Worm (Caenorhabditis elegans) whole organism, L4 larva: Measurements from ENCODE around the gene mps-1.

Experiments
- D1046.2 ChIP-seq: fragments of 200-800 bp; sonication (Bioruptor generic); IDR thresholded peaks from 2 replicates; pipeline ENCODE4 v1.3.6; 2022; ENCODE audit warnings: missing genetic modification characterization, missing compliant biosample characterization
- R02D3.7 ChIP-seq: fragments of 150-350 bp; sonication (generic microtip); optimal IDR thresholded peaks from 3 replicates; lab custom pipeline; 2014; ENCODE audit warnings: missing biosample characterization, missing genetic modification characterization
- T26A8.4 ChIP-seq: fragments of 200-800 bp; sonication (Bioruptor generic); IDR thresholded peaks from 2 replicates; pipeline ENCODE4 v1.3.6; 2022; ENCODE audit warnings: missing genetic modification characterization, missing compliant biosample characterization
- Y105C5A.15 ChIP-seq: fragments of 200-800 bp; sonication (Bioruptor generic); IDR thresholded peaks from 2 replicates; pipeline ENCODE4 v1.3.6; 2022; ENCODE audit warnings: missing genetic modification characterization, missing compliant biosample characterization
- aha-1 ChIP-seq: fragments of 150-350 bp; peaks from one replicate; lab custom pipeline; 2014; ENCODE audit warnings: missing biosample characterization, missing genetic modification characterization
- ceh-44 ChIP-seq: fragments of 200-800 bp; sonication (Bioruptor generic); IDR thresholded peaks from 2 replicates; pipeline ENCODE4 v1.3.6; 2022; ENCODE audit warnings: missing genetic modification reagents, missing genetic modification characterization, missing compliant biosample characterization
- ceh-62 ChIP-seq: sonication (generic microtip); optimal IDR thresholded peaks from 2 replicates; lab custom pipeline; 2017; ENCODE audit warnings: missing biosample characterization, missing genetic modification characterization
- ceh-82 ChIP-seq: sonication (generic microtip); optimal IDR thresholded peaks from 2 replicates; lab custom pipeline; 2017; ENCODE audit warnings: missing biosample characterization, missing genetic modification characterization
- cey-2 ChIP-seq: sonication (generic microtip); optimal IDR thresholded peaks from 3 replicates; lab custom pipeline; 2017; ENCODE audit warnings: missing genetic modification characterization, mild to moderate bottlenecking, missing compliant biosample characterization, antibody characterized with exemption, borderline replicate concordance; ENCODE audit not compliant: insufficient read depth
- daf-16 ChIP-seq, 3 experiments: sonication (generic microtip); optimal IDR thresholded peaks; 2 replicates each; lab custom pipeline; 2016 to 2017; ENCODE audit warnings: missing genetic modification characterization in 3 of 3, missing genetic modification reagents in 3 of 3, mild to moderate bottlenecking in 2 of 3, missing compliant biosample characterization in 2 of 3, missing biosample characterization in 1 of 3, moderate library complexity in 1 of 3
- dmd-9 ChIP-seq: fragments of 200-800 bp; sonication (Bioruptor generic); IDR thresholded peaks from 2 replicates; pipeline ENCODE4 v1.3.6; 2022; ENCODE audit warnings: missing genetic modification reagents, missing genetic modification characterization, missing compliant biosample characterization
- egl-43 ChIP-seq: fragments of 200-800 bp; sonication (Bioruptor generic); IDR thresholded peaks from 2 replicates; pipeline ENCODE4 v1.3.6; 2022; ENCODE audit warnings: missing genetic modification reagents, missing genetic modification characterization, missing compliant biosample characterization
- fkh-10 ChIP-seq: fragments of 150-350 bp; optimal IDR thresholded peaks from 2 replicates; lab custom pipeline; 2014; ENCODE audit warnings: missing biosample characterization, missing genetic modification reagents, missing genetic modification characterization
- gei-8 ChIP-seq: fragments of 200-800 bp; sonication (Bioruptor generic); optimal IDR thresholded peaks from 2 replicates; lab custom pipeline; 2018; ENCODE audit warnings: mild to moderate bottlenecking, missing genetic modification characterization, missing compliant biosample characterization
- hif-1 ChIP-seq, 2 experiments: sonication (generic microtip); optimal IDR thresholded peaks; 2 replicates each; lab custom pipeline; 2016 to 2017; ENCODE audit warnings: missing compliant biosample characterization in 2 of 2, missing genetic modification characterization in 2 of 2, missing genetic modification reagents in 2 of 2, missing genotype in 2 of 2, mild to moderate bottlenecking in 1 of 2
- hlh-30 ChIP-seq: sonication (generic microtip); optimal IDR thresholded peaks from 2 replicates; lab custom pipeline; 2017; ENCODE audit warnings: antibody characterized with exemption, mild to moderate bottlenecking, missing genetic modification characterization, missing compliant biosample characterization; ENCODE audit not compliant: insufficient read depth
- hmg-1.1 ChIP-seq: fragments of 200-800 bp; sonication (Bioruptor generic); IDR thresholded peaks from 2 replicates; pipeline ENCODE4 v1.3.6; 2022; ENCODE audit warnings: missing genetic modification reagents, missing genetic modification characterization, missing compliant biosample characterization
- lim-7 ChIP-seq: fragments of 200-800 bp; sonication (Bioruptor generic); IDR thresholded peaks from 2 replicates; pipeline ENCODE4 v1.3.6; 2022; ENCODE audit warnings: missing genetic modification characterization, missing compliant biosample characterization
- lin-1 ChIP-seq: fragments of 200-800 bp; sonication (Bioruptor generic); IDR thresholded peaks from 2 replicates; pipeline ENCODE4 v1.3.6; 2022; ENCODE audit warnings: missing genetic modification reagents, missing genetic modification characterization, missing compliant biosample characterization
- lin-38 ChIP-seq: fragments of 200-800 bp; sonication (Bioruptor generic); IDR thresholded peaks from 2 replicates; pipeline ENCODE4 v1.3.6; 2022; ENCODE audit warnings: missing genetic modification reagents, missing genetic modification characterization, missing compliant biosample characterization
- mdl-1 ChIP-seq, 2 experiments: fragments of 150-350 bp in 1 of 2; sonication (generic microtip) in 1 of 2; optimal IDR thresholded peaks; 2 replicates each; lab custom pipeline; 2014 to 2017; ENCODE audit warnings: missing biosample characterization in 2 of 2, missing genetic modification characterization in 2 of 2
- mes-2 ChIP-seq: sonication (generic microtip); optimal IDR thresholded peaks from 2 replicates; lab custom pipeline; 2016; ENCODE audit warnings: missing genotype, mild to moderate bottlenecking, missing genetic modification characterization, missing compliant biosample characterization; ENCODE audit not compliant: poor library complexity, severe bottlenecking
- mxl-2 ChIP-seq: fragments of 200-800 bp; sonication (Bioruptor generic); conservative IDR thresholded peaks from 2 replicates; pipeline ENCODE4 v1.3.6; 2022; ENCODE audit warnings: missing genetic modification reagents, missing genetic modification characterization, missing compliant biosample characterization
- nhr-10 ChIP-seq: fragments of 150-350 bp; optimal IDR thresholded peaks from 2 replicates; lab custom pipeline; 2014; ENCODE audit warnings: missing biosample characterization, missing genetic modification characterization
- nhr-11 ChIP-seq: fragments of 150-350 bp; optimal IDR thresholded peaks from 2 replicates; lab custom pipeline; 2014; ENCODE audit warnings: missing biosample characterization, missing genetic modification characterization
- nhr-237 ChIP-seq: sonication (generic microtip); optimal IDR thresholded peaks from 2 replicates; lab custom pipeline; 2017; ENCODE audit warnings: missing biosample characterization, missing genetic modification characterization
- nhr-28 ChIP-seq: fragments of 150-350 bp; optimal IDR thresholded peaks from 2 replicates; lab custom pipeline; 2014; ENCODE audit warnings: missing biosample characterization, missing genetic modification characterization
- nhr-41 ChIP-seq: fragments of 200-800 bp; sonication (Bioruptor generic); IDR thresholded peaks from 2 replicates; pipeline ENCODE4 v1.3.6; 2022; ENCODE audit warnings: missing genetic modification reagents, missing genetic modification characterization, missing compliant biosample characterization
- nhr-6 ChIP-seq: fragments of 150-350 bp; optimal IDR thresholded peaks from 2 replicates; lab custom pipeline; 2014; ENCODE audit warnings: missing biosample characterization, missing genetic modification characterization
- snpc-4 ChIP-seq: fragments of 150-350 bp; optimal IDR thresholded peaks from 2 replicates; lab custom pipeline; 2014; ENCODE audit warnings: missing biosample characterization, missing genetic modification characterization
- spr-3 ChIP-seq: fragments of 200-800 bp; sonication (Bioruptor generic); optimal IDR thresholded peaks from 2 replicates; lab custom pipeline; 2018; ENCODE audit warnings: mild to moderate bottlenecking, missing genetic modification characterization, missing compliant biosample characterization
- unc-130 ChIP-seq: sonication (generic microtip); optimal IDR thresholded peaks from 2 replicates; lab custom pipeline; 2016; ENCODE audit warnings: missing genetic modification reagents, missing genetic modification characterization, missing compliant biosample characterization
- unc-39 ChIP-seq: sonication (generic microtip); optimal IDR thresholded peaks from 2 replicates; lab custom pipeline; 2017; ENCODE audit warnings: missing biosample characterization, missing genetic modification characterization
- unc-62 ChIP-seq, 3 experiments: fragments of 150-350 bp in 1 of 3; sonication (generic microtip); optimal IDR thresholded peaks in 2 of 3; peaks in 1 of 3; 1 replicate in 1 of 3; 2 replicates in 2 of 3; lab custom pipeline; 2014 to 2017; ENCODE audit warnings: missing biosample characterization in 3 of 3, missing genetic modification characterization in 3 of 3, missing genetic modification reagents in 3 of 3, missing genotype in 1 of 3
- vab-7 ChIP-seq: fragments of 200-800 bp; sonication (Bioruptor generic); IDR thresholded peaks from 2 replicates; pipeline ENCODE4 v1.3.6; 2022; ENCODE audit warnings: missing genetic modification reagents, missing genetic modification characterization, missing compliant biosample characterization
- ztf-7 ChIP-seq: fragments of 150-350 bp; optimal IDR thresholded peaks from 2 replicates; lab custom pipeline; 2014; ENCODE audit warnings: missing biosample characterization, missing genetic modification characterization

mps-1 gene

DNA sequence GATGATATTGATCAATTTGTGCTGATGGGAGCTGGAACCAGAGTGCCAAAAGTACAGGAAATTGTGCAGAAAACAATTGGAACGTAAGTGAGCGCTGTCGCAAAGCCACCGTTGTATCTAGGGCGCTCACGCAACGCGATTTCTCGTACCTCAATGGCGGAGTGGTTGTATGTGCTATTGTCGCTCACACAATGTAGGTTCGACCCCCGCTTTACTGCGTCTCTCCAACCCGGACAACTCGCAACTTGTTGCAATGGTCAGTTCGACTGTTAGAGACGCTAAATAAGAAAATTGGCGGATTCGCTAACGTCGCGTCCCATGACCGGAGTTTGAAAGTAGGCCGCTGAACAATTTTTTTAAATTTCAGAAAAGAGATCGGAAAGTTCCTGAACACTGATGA lies 45.7 kb downstream of the mps-1 start (continued):
- TF ChIP-seq mes-2, result peak; percentile 73
- TF ChIP-seq spr-3 (GFP tag; lab: Kevin White, UChicago), result peak; percentile 9
- no peak for TF ChIP-seq fkh-10 (GFP tag; lab: Kevin White, UChicago)
- peak; percentile 48 for TF ChIP-seq hlh-30 (tag; lab: Kevin White, UChicago)
- TF ChIP-seq nhr-10 (tag; lab: Kevin White, UChicago), result no peak
- peak; percentile 70 for TF ChIP-seq lim-7
- TF ChIP-seq aha-1 (tag; lab: Kevin White, UChicago), result peak; percentile 59
- TF ChIP-seq ztf-7 (tag; lab: Kevin White, UChicago), result no peak
- no peak for TF ChIP-seq cey-2 (tag; lab: Kevin White, UChicago)
- TF ChIP-seq ceh-82 (tag; lab: Kevin White, UChicago), result no peak
- TF ChIP-seq D1046.2 (GFP tag; lab: Robert Waterston, UW), result peak; percentile 77; the same call in 1 of the 2 replicates
- TF ChIP-seq ceh-44, result no peak
- no peak for TF ChIP-seq mdl-1 (tag; optimal IDR thresholded peaks at IDR 0.05; lab: Kevin White, UChicago)
- peak; percentile 70 for TF ChIP-seq lin-38 (GFP tag; lab: Robert Waterston, UW)
- TF ChIP-seq hif-1 (tag; optimal IDR thresholded peaks at IDR 0.05; lab: Kevin White, UChicago), result no peak
- peak; percentile 58 for TF ChIP-seq hmg-1.1 (GFP tag; lab: Robert Waterston, UW)
- TF ChIP-seq daf-16 (GFP tag; optimal IDR thresholded peaks at IDR 0.05; lab: Kevin White, UChicago), result peak in 1 of 2 experiments; percentile 54
- TF ChIP-seq daf-16 (tag; optimal IDR thresholded peaks at IDR 0.05; lab: Kevin White, UChicago), result peak; percentile 39
- no peak for TF ChIP-seq R02D3.7
- no peak; the same call in 1 of the 2 replicates for TF ChIP-seq vab-7
- TF ChIP-seq nhr-11 (tag; lab: Kevin White, UChicago), result no peak
- peak; percentile 21; the same call in 1 of the 2 replicates for TF ChIP-seq Y105C5A.15 (GFP tag; lab: Robert Waterston, UW)
- TF ChIP-seq nhr-28 (tag; lab: Kevin White, UChicago), result peak; percentile 3
- TF ChIP-seq mxl-2 (GFP tag; lab: Robert Waterston, UW), result 0 out of 2 replicates have a peak, but pooled peaks have one; percentile 13

DNA sequence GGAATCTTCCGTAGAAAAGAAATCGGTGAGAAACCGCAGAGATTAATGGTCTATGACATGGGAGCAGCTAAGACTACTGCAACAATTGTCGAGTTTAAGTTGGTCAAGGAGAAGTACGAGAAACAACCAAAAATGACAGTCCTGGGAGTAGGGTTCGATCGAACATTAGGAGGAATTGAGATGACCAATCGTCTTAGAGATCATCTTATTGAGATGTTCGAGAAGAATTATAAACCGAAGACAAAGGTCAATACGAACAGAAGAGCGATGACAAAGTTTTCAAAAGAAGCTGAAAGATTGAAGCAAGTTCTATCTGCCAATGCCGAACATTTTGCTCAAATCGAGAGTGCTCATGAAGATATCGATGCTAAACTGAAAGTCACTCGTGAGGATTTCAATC lies 46.1 kb downstream of the mps-1 start:
- TF ChIP-seq mdl-1 (tag; optimal IDR thresholded peaks at IDR 0.05; lab: Kevin White, UChicago) (no peak), unc-62 (GFP tag; optimal IDR thresholded peaks at IDR 0.05 in 1 of 2; lab: Kevin White, UChicago) (peak in 1 of 2 experiments; percentile 92), unc-62 (tag; optimal IDR thresholded peaks at IDR 0.05; lab: Kevin White, UChicago) (no peak), T26A8.4 (GFP tag; lab: Robert Waterston, UW) (no peak)

DNA sequence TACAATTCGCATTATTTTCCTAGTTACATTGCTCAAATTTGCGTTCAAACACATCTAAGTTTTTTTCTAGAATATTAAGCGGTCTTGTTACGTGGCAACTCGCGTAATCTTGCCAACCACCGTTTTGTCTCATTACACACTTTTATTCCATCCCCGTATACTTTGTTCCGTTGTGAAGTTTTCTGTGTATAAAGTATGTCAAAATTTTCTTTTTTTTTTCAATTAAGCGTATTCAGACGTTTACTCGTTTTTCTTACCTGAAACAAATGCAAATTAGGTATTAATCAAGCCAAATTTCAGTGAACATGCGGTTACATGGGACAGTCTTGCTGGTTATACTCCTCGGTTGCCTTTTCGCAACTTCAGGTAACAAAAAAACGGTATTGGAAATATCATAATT lies 47.1 kb downstream of the mps-1 start, which contains the start of gene T24H7.2:
Gene T24H7.2, plus strand, starts transcription at position 301 of the 400 bp plus-strand sequence.
- TF ChIP-seq nhr-41 (GFP tag; lab: Robert Waterston, UW) (no peak), snpc-4 (tag; lab: Kevin White, UChicago) (no peak), unc-39 (tag; lab: Kevin White, UChicago) (no peak), ztf-7 (tag; lab: Kevin White, UChicago) (no peak), dmd-9 (GFP tag; lab: Robert Waterston, UW) (no peak), nhr-237 (tag; lab: Kevin White, UChicago) (no peak), hlh-30 (tag; lab: Kevin White, UChicago) (no peak), nhr-6 (tag; lab: Kevin White, UChicago) (no peak), aha-1 (tag; lab: Kevin White, UChicago) (no peak), nhr-28 (tag; lab: Kevin White, UChicago) (no peak), gei-8 (GFP tag; lab: Kevin White, UChicago) (no peak), lin-1 (GFP tag; lab: Robert Waterston, UW) (no peak), egl-43 (no peak), ceh-62 (tag; lab: Kevin White, UChicago) (no peak), unc-130 (no peak)
